Fruit fly (Drosophila melanogaster) whole organism, embryonic: ENCODE measurements around the gene spirit.

ENCODE experiments used
- Adf1 ChIP-seq: fragments of 200-800 bp; sonication (Bioruptor generic); IDR thresholded peaks from 2 replicates; pipeline ENCODE4 v1.3.6; 2022; ENCODE audit warnings: missing biosample characterization, missing genetic modification characterization
- Antp ChIP-seq: fragments of 200-800 bp; sonication (Bioruptor generic); optimal IDR thresholded peaks from 3 replicates; lab custom pipeline; 2016; ENCODE audit warnings: missing biosample characterization, missing genetic modification characterization
- Atf3 ChIP-seq: fragments of 200-800 bp; sonication (Bioruptor generic); optimal IDR thresholded peaks from 3 replicates; lab custom pipeline; 2016; ENCODE audit warnings: missing biosample characterization, missing genetic modification characterization
- Atf6 ChIP-seq: fragments of 200-800 bp; sonication (Bioruptor generic); IDR thresholded peaks from 2 replicates; pipeline ENCODE4 v1.3.6; 2022; ENCODE audit warnings: missing biosample characterization, missing genetic modification characterization
- B-H2 ChIP-seq: fragments of 200-800 bp; sonication (Bioruptor generic); optimal IDR thresholded peaks from 2 replicates; lab custom pipeline; 2018; ENCODE audit warnings: missing biosample characterization, mild to moderate bottlenecking, missing genetic modification characterization
- Bdp1 ChIP-seq: fragments of 200-800 bp; sonication (Bioruptor generic); optimal IDR thresholded peaks from 3 replicates; lab custom pipeline; 2016; ENCODE audit warnings: missing biosample characterization, missing genetic modification characterization
- Blimp-1 ChIP-seq: fragments of 200-800 bp; sonication (Bioruptor generic); optimal IDR thresholded peaks from 3 replicates; lab custom pipeline; 2018; ENCODE audit warnings: missing biosample characterization, missing genetic modification characterization, mild to moderate bottlenecking, moderate library complexity, missing genetic modification reagents
- CG12391 ChIP-seq: fragments of 200-800 bp; sonication (Bioruptor generic); optimal IDR thresholded peaks from 3 replicates; lab custom pipeline; 2018; ENCODE audit warnings: missing biosample characterization, mild to moderate bottlenecking, missing genetic modification characterization, moderate library complexity
- CG17829 ChIP-seq: fragments of 200-800 bp; optimal IDR thresholded peaks from 2 replicates; lab custom pipeline; 2019; ENCODE audit warnings: missing biosample characterization, mild to moderate bottlenecking, missing genetic modification characterization, moderate library complexity
- CG18476 ChIP-seq: fragments of 200-800 bp; sonication (Bioruptor generic); optimal IDR thresholded peaks from 2 replicates; lab custom pipeline; 2016; ENCODE audit warnings: missing biosample characterization, mild to moderate bottlenecking, missing genetic modification characterization
- CG2678 ChIP-seq: fragments of 200-800 bp; sonication (Bioruptor generic); optimal IDR thresholded peaks from 3 replicates; lab custom pipeline; 2019; ENCODE audit warnings: missing biosample characterization, mild to moderate bottlenecking, missing genetic modification characterization, moderate library complexity
- CG2875 ChIP-seq: fragments of 200-800 bp; sonication (Bioruptor generic); optimal IDR thresholded peaks from 2 replicates; lab custom pipeline; 2017; ENCODE audit warnings: missing biosample characterization, mild to moderate bottlenecking, missing genetic modification characterization, missing genetic modification reagents
- CG30020 ChIP-seq: fragments of 200-800 bp; optimal IDR thresholded peaks from 2 replicates; lab custom pipeline; 2019; ENCODE audit warnings: missing biosample characterization, mild to moderate bottlenecking, missing genetic modification characterization, moderate library complexity
- CG34422 ChIP-seq: fragments of 200-800 bp; sonication (Bioruptor generic); IDR thresholded peaks from 3 replicates; pipeline ENCODE4 v1.3.6; 2022; ENCODE audit warnings: missing biosample characterization, missing genetic modification characterization
- CG7745 ChIP-seq: fragments of 200-800 bp; sonication (Bioruptor generic); optimal IDR thresholded peaks from 2 replicates; lab custom pipeline; 2018; ENCODE audit warnings: missing biosample characterization, mild to moderate bottlenecking, missing genetic modification characterization, moderate library complexity
- CG8478 ChIP-seq: fragments of >200 bp; optimal IDR thresholded peaks from 2 replicates; lab custom pipeline; 2018
- CG9797 ChIP-seq: fragments of 200-800 bp; sonication (Bioruptor generic); optimal IDR thresholded peaks from 3 replicates; lab custom pipeline; 2018; ENCODE audit warnings: missing biosample characterization, mild to moderate bottlenecking, missing genetic modification characterization
- CG9932 ChIP-seq: fragments of 200-800 bp; sonication (Bioruptor generic); IDR thresholded peaks from 2 replicates; pipeline ENCODE4 v1.3.6; 2022; ENCODE audit warnings: missing biosample characterization, missing genetic modification characterization
- CHES-1-like ChIP-seq: fragments of 200-800 bp; sonication (Bioruptor generic); optimal IDR thresholded peaks from 2 replicates; lab custom pipeline; 2016; ENCODE audit warnings: missing biosample characterization, missing genetic modification characterization
- CkIIα-i1 ChIP-seq: fragments of 200-800 bp; sonication (Bioruptor generic); IDR thresholded peaks from 2 replicates; pipeline ENCODE4 v1.3.6; 2022; ENCODE audit warnings: missing biosample characterization, missing genetic modification characterization
- Dad ChIP-seq: fragments of 200-800 bp; sonication (Bioruptor generic); optimal IDR thresholded peaks from 3 replicates; lab custom pipeline; 2016; ENCODE audit warnings: missing biosample characterization, missing genetic modification characterization
- Dbx ChIP-seq: fragments of 200-800 bp; sonication (Bioruptor generic); IDR thresholded peaks from 3 replicates; pipeline ENCODE4 v1.3.6; 2022; ENCODE audit warnings: missing biosample characterization, missing genetic modification characterization
- Doc3 ChIP-seq: fragments of 200-800 bp; sonication (Bioruptor generic); IDR thresholded peaks from 3 replicates; pipeline ENCODE4 v1.3.6; 2022; ENCODE audit warnings: missing biosample characterization, missing genetic modification characterization; ENCODE audit not compliant: partially characterized antibody
- Elba2 ChIP-seq: fragments of 200-800 bp; sonication (Bioruptor generic); optimal IDR thresholded peaks from 3 replicates; lab custom pipeline; 2016; ENCODE audit warnings: missing biosample characterization, missing genetic modification characterization
- Fer1 ChIP-seq: fragments of 200-800 bp; sonication (Bioruptor generic); optimal IDR thresholded peaks from 2 replicates; lab custom pipeline; 2017; ENCODE audit warnings: missing biosample characterization, mild to moderate bottlenecking, missing genetic modification characterization
- HHEX ChIP-seq: fragments of 200-800 bp; sonication (Bioruptor generic); optimal IDR thresholded peaks from 3 replicates; lab custom pipeline; 2017; ENCODE audit warnings: missing biosample characterization, mild to moderate bottlenecking, missing genetic modification characterization, missing genetic modification reagents
- HLHmδ ChIP-seq: fragments of 200-800 bp; sonication (Bioruptor generic); optimal IDR thresholded peaks from 2 replicates; lab custom pipeline; 2018; ENCODE audit warnings: missing biosample characterization, mild to moderate bottlenecking, missing genetic modification characterization, moderate library complexity
- HmgD ChIP-seq: fragments of 200-800 bp; sonication (Bioruptor generic); optimal IDR thresholded peaks from 3 replicates; lab custom pipeline; 2016; ENCODE audit warnings: missing biosample characterization, missing genetic modification characterization
- Myb ChIP-seq: fragments of 200-800 bp; sonication (Bioruptor generic); optimal IDR thresholded peaks from 2 replicates; lab custom pipeline; 2016; ENCODE audit warnings: missing biosample characterization, missing genetic modification characterization
- NFAT ChIP-seq: fragments of 200-800 bp; sonication (Bioruptor generic); IDR thresholded peaks from 2 replicates; pipeline ENCODE4 v1.3.6; 2022; ENCODE audit warnings: missing biosample characterization, missing genetic modification characterization
- Nf-YB ChIP-seq: fragments of 200-800 bp; sonication (Bioruptor generic); optimal IDR thresholded peaks from 3 replicates; lab custom pipeline; 2019; ENCODE audit warnings: missing biosample characterization, mild to moderate bottlenecking, missing genetic modification characterization, moderate library complexity
- Oaz ChIP-seq: fragments of 200-800 bp; sonication (Bioruptor generic); IDR thresholded peaks from 2 replicates; pipeline ENCODE4 v1.3.6; 2022; ENCODE audit warnings: missing biosample characterization, missing genetic modification characterization
- PHDP ChIP-seq: fragments of 200-800 bp; sonication (Bioruptor generic); optimal IDR thresholded peaks from 3 replicates; lab custom pipeline; 2018; ENCODE audit warnings: missing biosample characterization, mild to moderate bottlenecking, missing genetic modification characterization, moderate library complexity
- Scr ChIP-seq: fragments of 200-800 bp; sonication (Bioruptor generic); IDR thresholded peaks from 2 replicates; pipeline ENCODE4 v1.3.6; 2022; ENCODE audit warnings: missing biosample characterization, missing genetic modification characterization; ENCODE audit not compliant: partially characterized antibody
- Sox102F ChIP-seq: fragments of 200-800 bp; sonication (Bioruptor generic); optimal IDR thresholded peaks from 2 replicates; lab custom pipeline; 2018; ENCODE audit warnings: missing biosample characterization, mild to moderate bottlenecking, missing genetic modification characterization, moderate library complexity
- TFAM ChIP-seq: fragments of 200-800 bp; sonication (Bioruptor generic); optimal IDR thresholded peaks from 2 replicates; lab custom pipeline; 2017; ENCODE audit warnings: missing biosample characterization, missing genetic modification characterization, inconsistent platforms
- Xrp1 ChIP-seq: fragments of 200-800 bp; sonication (Bioruptor generic); IDR thresholded peaks from 2 replicates; pipeline ENCODE4 v1.3.6; 2022; ENCODE audit warnings: missing biosample characterization, missing genetic modification characterization
- ara ChIP-seq: fragments of 200-800 bp; sonication (Bioruptor generic); IDR thresholded peaks from 2 replicates; pipeline ENCODE4 v1.3.6; 2022; ENCODE audit warnings: missing biosample characterization, missing genetic modification characterization
- bowl ChIP-seq: fragments of 200-800 bp; sonication (Bioruptor generic); IDR thresholded peaks from 2 replicates; pipeline ENCODE4 v1.3.6; 2022; ENCODE audit warnings: missing biosample characterization, missing genetic modification characterization
- crp ChIP-seq, 2 experiments: fragments of 200-800 bp; sonication (Bioruptor generic); optimal IDR thresholded peaks; 2 replicates in 1 of 2; 3 replicates in 1 of 2; lab custom pipeline; 2017; ENCODE audit warnings: missing biosample characterization in 2 of 2, missing genetic modification characterization in 2 of 2, mild to moderate bottlenecking in 1 of 2, moderate library complexity in 1 of 2
- cwo ChIP-seq: fragments of 200-800 bp; sonication (Bioruptor generic); optimal IDR thresholded peaks from 3 replicates; lab custom pipeline; 2017; ENCODE audit warnings: missing biosample characterization, missing genetic modification characterization, mild to moderate bottlenecking, moderate library complexity, missing genetic modification reagents
- esg ChIP-seq: fragments of 200-800 bp; sonication (Bioruptor generic); conservative IDR thresholded peaks from 2 replicates; pipeline ENCODE4 v1.3.6; 2022; ENCODE audit warnings: missing biosample characterization, missing genetic modification characterization
- fd96Cb ChIP-seq: fragments of 200-800 bp; sonication (Bioruptor generic); optimal IDR thresholded peaks from 2 replicates; lab custom pipeline; 2018; ENCODE audit warnings: missing biosample characterization, mild to moderate bottlenecking, missing genetic modification characterization, moderate library complexity
- knrl ChIP-seq: fragments of 200-800 bp; sonication (Bioruptor generic); IDR thresholded peaks from 3 replicates; pipeline ENCODE4 v1.3.6; 2022; ENCODE audit warnings: missing biosample characterization, missing genetic modification characterization; ENCODE audit not compliant: partially characterized antibody
- nau ChIP-seq: fragments of 200-800 bp; sonication (Bioruptor generic); optimal IDR thresholded peaks from 3 replicates; lab custom pipeline; 2017; ENCODE audit warnings: missing biosample characterization, mild to moderate bottlenecking, missing genetic modification characterization, missing genetic modification reagents
- slp2 ChIP-seq: fragments of 200-800 bp; sonication (Bioruptor generic); optimal IDR thresholded peaks from 2 replicates; lab custom pipeline; 2016; ENCODE audit warnings: missing biosample characterization, missing genetic modification characterization
- stwl ChIP-seq: fragments of 200-800 bp; sonication (Bioruptor generic); optimal IDR thresholded peaks from 3 replicates; lab custom pipeline; 2018; ENCODE audit warnings: missing biosample characterization, mild to moderate bottlenecking, missing genetic modification characterization, moderate library complexity
- tna ChIP-seq: fragments of 200-800 bp; sonication (Bioruptor generic); IDR thresholded peaks from 2 replicates; pipeline ENCODE4 v1.3.6; 2022; ENCODE audit warnings: missing biosample characterization, missing genetic modification characterization; ENCODE audit not compliant: partially characterized antibody
- vfl ChIP-seq: fragments of 200-800 bp; sonication (Bioruptor generic); optimal IDR thresholded peaks from 2 replicates; lab custom pipeline; 2016; ENCODE audit warnings: missing biosample characterization, missing genetic modification characterization

Gene spirit

dm6 chrX:8573744-8574484, 521 bp upstream of the spirit start, which contains the start of gene CG12065 (continued):
- TF ChIP-seq Atf6 (GFP tag; lab: Robert Waterston, UW): no peak
- peak; percentile 33 for TF ChIP-seq B-H2
- no peak for TF ChIP-seq Atf3 (GFP tag; lab: Kevin White, UChicago)
- no peak for TF ChIP-seq esg (GFP tag; lab: Robert Waterston, UW)
- peak; percentile 79 for TF ChIP-seq PHDP (tag; lab: Kevin White, UChicago)
- no peak for TF ChIP-seq Dad (GFP tag; lab: Kevin White, UChicago)
- no peak for TF ChIP-seq CG18476 (GFP tag; lab: Kevin White, UChicago)
- no peak for TF ChIP-seq Adf1 (GFP tag; lab: Robert Waterston, UW)
- TF ChIP-seq Myb (GFP tag; lab: Kevin White, UChicago): peak; percentile 69
- no peak for TF ChIP-seq CG9932 (GFP tag; lab: Robert Waterston, UW)
- TF ChIP-seq CG12391: no peak
- TF ChIP-seq knrl (GFP tag; lab: Robert Waterston, UW): peak; percentile 49; the same call in 2 of the 3 replicates
- TF ChIP-seq slp2 (GFP tag; lab: Kevin White, UChicago): no peak
- no peak for TF ChIP-seq crp (GFP tag; optimal IDR thresholded peaks at IDR 0.05; lab: Kevin White, UChicago)
- no peak for TF ChIP-seq Antp (GFP tag; lab: Kevin White, UChicago)
- no peak for TF ChIP-seq CkIIα-i1 (GFP tag; lab: Robert Waterston, UW)
- no peak for TF ChIP-seq Doc3 (GFP tag; lab: Robert Waterston, UW)
- TF ChIP-seq bowl (GFP tag; lab: Robert Waterston, UW): no peak
- peak; percentile 17 for TF ChIP-seq fd96Cb
- TF ChIP-seq cwo: no peak
- TF ChIP-seq Bdp1: no peak
- no peak for TF ChIP-seq tna (GFP tag; lab: Robert Waterston, UW)
- TF ChIP-seq Dbx (GFP tag; lab: Robert Waterston, UW): peak; percentile 10; the same call in 1 of the 3 replicates
- TF ChIP-seq Elba2 (GFP tag; lab: Kevin White, UChicago): no peak
- TF ChIP-seq CG34422 (GFP tag; lab: Robert Waterston, UW): peak; percentile 39; the same call in 1 of the 3 replicates
- peak; percentile 76 for TF ChIP-seq Sox102F (GFP tag; lab: Kevin White, UChicago)
- TF ChIP-seq CHES-1-like (GFP tag; lab: Kevin White, UChicago): no peak
- no peak for TF ChIP-seq CG30020 (tag; lab: Kevin White, UChicago)
- TF ChIP-seq CG2678 (tag; lab: Kevin White, UChicago): peak; percentile 57
- peak; percentile 94 for TF ChIP-seq CG9797
- peak; percentile 79 for TF ChIP-seq Blimp-1 (GFP tag; lab: Kevin White, UChicago)
- TF ChIP-seq HHEX (GFP tag; lab: Kevin White, UChicago): peak; percentile 39
- TF ChIP-seq nau (GFP tag; lab: Kevin White, UChicago): peak; percentile 10
- TF ChIP-seq Scr (GFP tag; lab: Robert Waterston, UW): peak; percentile 25; the same call in 1 of the 2 replicates
- no peak for TF ChIP-seq ara
- TF ChIP-seq NFAT: no peak
- peak; percentile 7 for TF ChIP-seq CG7745 (tag; lab: Kevin White, UChicago)
- TF ChIP-seq Oaz (GFP tag; lab: Robert Waterston, UW): no peak
- TF ChIP-seq stwl (tag; lab: Kevin White, UChicago): peak; percentile 44
- no peak for TF ChIP-seq CG8478 (lab: Kevin White, UChicago)
- TF ChIP-seq TFAM (GFP tag; lab: Kevin White, UChicago): no peak
- peak; percentile 54 for TF ChIP-seq Nf-YB (GFP tag; lab: Kevin White, UChicago)
- TF ChIP-seq HLHmδ: no peak
- TF ChIP-seq CG17829: peak; percentile 17
- TF ChIP-seq HmgD: no peak
- TF ChIP-seq CG2875 (GFP tag; lab: Kevin White, UChicago): peak; percentile 53
- peak; percentile 67 for TF ChIP-seq Fer1 (GFP tag; lab: Kevin White, UChicago)
- 0 out of 2 replicates have a peak, but pooled peaks have one; percentile 6 for TF ChIP-seq Xrp1
- TF ChIP-seq vfl: no peak
